Worm (Caenorhabditis elegans) whole organism, L4/young adult: Measurements from ENCODE around the gene npr-32.

Experiments
- W03F9.2 ChIP-seq: fragments of 150-350 bp; optimal IDR thresholded peaks from 2 replicates; lab custom pipeline; 2014; ENCODE audit warnings: missing biosample characterization, missing genetic modification characterization
- dao-5 ChIP-seq: sonication (generic microtip); optimal IDR thresholded peaks from 2 replicates; lab custom pipeline; 2016; ENCODE audit warnings: missing genotype, missing genetic modification characterization, moderate library complexity, missing compliant biosample characterization
- him-1 ChIP-seq: sonication (generic microtip); optimal IDR thresholded peaks from 2 replicates; lab custom pipeline; 2016; ENCODE audit warnings: missing genotype, missing genetic modification reagents, missing genetic modification characterization, missing compliant biosample characterization

Gene npr-32

ce11 chrIV:17191791-17192190 lies 39.1 kb downstream of the npr-32 start, which contains the start of gene flp-17:
Gene flp-17, minus strand, starts transcription at chrIV:17191891.
- TF ChIP-seq dao-5 (tag; lab: Kevin White, UChicago): no peak
- TF ChIP-seq W03F9.2: no peak
- TF ChIP-seq him-1: no peak

ce11 chrIV:17189193-17189592 lies 41.7 kb downstream of the npr-32 start:
- no peak for TF ChIP-seq dao-5 (tag; lab: Kevin White, UChicago)
- TF ChIP-seq him-1: no peak
- no peak for TF ChIP-seq W03F9.2

ce11 chrIV:17183629-17184028 lies 47.2 kb downstream of the npr-32 start, which contains the start of gene col-138:
Gene col-138, minus strand, starts transcription at chrIV:17183729.
- no peak for TF ChIP-seq W03F9.2
- TF ChIP-seq him-1: no peak
- no peak for TF ChIP-seq dao-5 (tag; lab: Kevin White, UChicago)

ce11 chrIV:17183032-17183608 lies 47.7 kb downstream of the npr-32 start:
- TF ChIP-seq W03F9.2 (no peak), him-1 (no peak), dao-5 (tag; lab: Kevin White, UChicago) (no peak)

- no peak for TF ChIP-seq W03F9.2
- TF ChIP-seq him-1: no peak
- no peak for TF ChIP-seq dao-5 (tag; lab: Kevin White, UChicago)
Measured at ce11 chrIV:17179565-17179964, 51.3 kb downstream of the npr-32 start.

- TF ChIP-seq him-1: no peak
- TF ChIP-seq dao-5 (tag; lab: Kevin White, UChicago): no peak
- TF ChIP-seq W03F9.2: no peak
Measured at ce11 chrIV:17179071-17179470, 51.8 kb downstream of the npr-32 start.

- TF ChIP-seq him-1: no peak
- TF ChIP-seq W03F9.2: no peak
- no peak for TF ChIP-seq dao-5 (tag; lab: Kevin White, UChicago)
Measured at ce11 chrIV:17176177-17176576, 54.7 kb downstream of the npr-32 start, which contains the start of gene C52D10.3. Gene C52D10.3, plus strand, starts transcription at chrIV:17176477.
